Worm (Caenorhabditis elegans) whole organism, early embryonic: ENCODE measurements around the gene ZK353.9.

Source experiments
- B0310.2 ChIP-seq: sonication (generic microtip); optimal IDR thresholded peaks from 2 replicates; lab custom pipeline; 2016; ENCODE audit warnings: mild to moderate bottlenecking, missing genetic modification characterization, missing compliant biosample characterization
- F13C5.2 ChIP-seq: sonication (generic microtip); optimal IDR thresholded peaks from 2 replicates; lab custom pipeline; 2017; ENCODE audit warnings: mild to moderate bottlenecking, missing genetic modification characterization, inconsistent platforms, missing compliant biosample characterization
- aly-1 ChIP-seq: sonication (generic microtip); optimal IDR thresholded peaks from 2 replicates; lab custom pipeline; 2016; ENCODE audit warnings: missing genetic modification characterization, missing compliant biosample characterization
- ama-1 ChIP-seq: fragments of 150-350 bp; optimal IDR thresholded peaks from 2 replicates; lab custom pipeline; 2014
- ceh-13 ChIP-seq: fragments of 200-800 bp; sonication (Bioruptor generic); optimal IDR thresholded peaks from 2 replicates; lab custom pipeline; 2018; ENCODE audit warnings: mild to moderate bottlenecking, missing genetic modification characterization, missing compliant biosample characterization
- ceh-36 ChIP-seq: sonication (generic microtip); optimal IDR thresholded peaks from 2 replicates; lab custom pipeline; 2016; ENCODE audit warnings: missing genetic modification characterization, inconsistent platforms, missing compliant biosample characterization
- ets-7 ChIP-seq: sonication (generic microtip); optimal IDR thresholded peaks from 2 replicates; lab custom pipeline; 2016; ENCODE audit warnings: missing genotype, missing genetic modification characterization, missing compliant biosample characterization
- flt-1 ChIP-seq: fragments of 200-800 bp; sonication (Bioruptor generic); IDR thresholded peaks from 2 replicates; pipeline ENCODE4 v1.3.6; 2022; ENCODE audit warnings: missing genetic modification characterization, missing compliant biosample characterization
- hmbx-1 ChIP-seq: sonication (generic microtip); optimal IDR thresholded peaks from 2 replicates; lab custom pipeline; 2016; ENCODE audit warnings: mild to moderate bottlenecking, missing genetic modification characterization, missing compliant biosample characterization
- hmg-4 ChIP-seq: fragments of 200-800 bp; sonication (Bioruptor generic); optimal IDR thresholded peaks from 2 replicates; lab custom pipeline; 2018; ENCODE audit warnings: mild to moderate bottlenecking, missing genetic modification characterization, missing compliant biosample characterization
- hnd-1 ChIP-seq: sonication (generic microtip); optimal IDR thresholded peaks from 2 replicates; lab custom pipeline; 2016; ENCODE audit warnings: missing genetic modification characterization, missing compliant biosample characterization
- pes-1 ChIP-seq: fragments of 200-800 bp; sonication (Bioruptor generic); IDR thresholded peaks from 2 replicates; pipeline ENCODE4 v1.3.6; 2022; ENCODE audit warnings: missing genetic modification reagents, missing genetic modification characterization, missing compliant biosample characterization
- scrt-1 ChIP-seq: fragments of 200-800 bp; sonication (Bioruptor generic); IDR thresholded peaks from 2 replicates; pipeline ENCODE4 v1.3.6; 2022; ENCODE audit warnings: missing genetic modification characterization, missing compliant biosample characterization
- sea-1 ChIP-seq: fragments of 200-800 bp; sonication (Bioruptor generic); conservative IDR thresholded peaks from 2 replicates; pipeline ENCODE4 v1.3.6; 2022; ENCODE audit warnings: missing genetic modification characterization, missing compliant biosample characterization
- tbx-11 ChIP-seq: fragments of 200-800 bp; sonication (Bioruptor generic); IDR thresholded peaks from 2 replicates; pipeline ENCODE4 v1.3.6; 2022; ENCODE audit warnings: missing genetic modification characterization, missing compliant biosample characterization
- tbx-37 ChIP-seq: fragments of 200-800 bp; sonication (Bioruptor generic); conservative IDR thresholded peaks from 2 replicates; pipeline ENCODE4 v1.3.6; 2022; ENCODE audit warnings: missing genetic modification reagents, missing genetic modification characterization, missing compliant biosample characterization
- tra-4 ChIP-seq: sonication (generic microtip); optimal IDR thresholded peaks from 2 replicates; lab custom pipeline; 2017; ENCODE audit warnings: missing genetic modification characterization, missing compliant biosample characterization

Gene ZK353.9

DNA sequence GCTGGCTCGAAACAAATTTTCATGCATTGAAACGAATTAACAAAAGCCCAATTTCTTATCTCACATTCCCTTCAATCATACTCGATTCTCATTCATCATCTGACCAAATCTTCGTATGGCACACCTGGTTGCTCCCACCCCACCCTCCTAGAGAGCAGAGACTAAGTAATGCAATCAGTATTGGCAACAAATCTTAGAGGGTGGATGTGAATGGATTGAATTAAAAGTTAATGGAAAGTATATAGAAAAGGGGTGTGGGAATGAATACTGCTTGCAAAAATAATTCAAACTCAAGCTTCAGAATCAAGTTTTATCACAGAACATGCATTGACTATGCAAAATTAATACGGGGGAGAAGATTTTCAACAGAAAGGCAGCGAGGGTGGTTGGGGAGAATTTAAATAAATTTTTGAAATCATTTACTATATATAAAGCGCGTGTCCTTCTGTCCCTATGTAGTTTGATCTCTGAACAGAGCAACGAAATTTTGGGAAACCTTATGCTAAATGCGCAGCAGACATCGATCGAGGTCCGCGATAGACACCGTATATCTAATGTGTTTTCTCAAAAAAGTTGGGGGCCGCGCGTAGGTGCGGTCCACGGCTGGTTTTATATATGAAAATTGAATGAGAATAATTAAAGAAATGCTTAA lies 28.6 kb downstream of the ZK353.9 start:
- TF ChIP-seq F13C5.2 (tag; lab: Kevin White, UChicago) (no peak), sea-1 (GFP tag; lab: Robert Waterston, UW) (no peak), hmg-4 (no peak), hmbx-1 (no peak), tbx-11 (GFP tag; lab: Robert Waterston, UW) (no peak), ceh-36 (no peak)

DNA sequence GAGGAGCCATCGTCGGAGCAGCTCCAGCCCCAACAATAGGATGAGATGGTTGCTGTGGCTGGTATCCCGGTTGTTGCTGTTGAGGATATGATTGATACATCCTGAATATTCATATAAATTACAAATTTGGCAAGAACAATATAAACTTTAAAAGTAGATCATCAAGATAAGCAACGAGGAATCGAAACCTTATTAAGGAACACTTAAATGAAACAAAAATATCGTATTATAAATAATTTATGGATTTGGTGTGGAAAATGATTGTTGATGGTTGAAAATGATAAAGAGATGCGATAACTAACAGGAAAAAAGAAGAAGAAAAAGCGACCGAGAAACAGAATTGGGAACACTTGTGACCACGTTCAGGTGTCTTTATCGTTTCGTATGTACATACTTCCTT lies 30.0 kb downstream of the ZK353.9 start, which contains the start of gene pqn-96:
Gene pqn-96 (minus strand): TSS at position 101 of the 400 bp plus-strand sequence.
- TF ChIP-seq hnd-1 (tag; lab: Kevin White, UChicago) (no peak), scrt-1 (no peak), ets-7 (no peak), tbx-37 (no peak), flt-1 (GFP tag; lab: Robert Waterston, UW) (no peak), ceh-36 (no peak)

DNA sequence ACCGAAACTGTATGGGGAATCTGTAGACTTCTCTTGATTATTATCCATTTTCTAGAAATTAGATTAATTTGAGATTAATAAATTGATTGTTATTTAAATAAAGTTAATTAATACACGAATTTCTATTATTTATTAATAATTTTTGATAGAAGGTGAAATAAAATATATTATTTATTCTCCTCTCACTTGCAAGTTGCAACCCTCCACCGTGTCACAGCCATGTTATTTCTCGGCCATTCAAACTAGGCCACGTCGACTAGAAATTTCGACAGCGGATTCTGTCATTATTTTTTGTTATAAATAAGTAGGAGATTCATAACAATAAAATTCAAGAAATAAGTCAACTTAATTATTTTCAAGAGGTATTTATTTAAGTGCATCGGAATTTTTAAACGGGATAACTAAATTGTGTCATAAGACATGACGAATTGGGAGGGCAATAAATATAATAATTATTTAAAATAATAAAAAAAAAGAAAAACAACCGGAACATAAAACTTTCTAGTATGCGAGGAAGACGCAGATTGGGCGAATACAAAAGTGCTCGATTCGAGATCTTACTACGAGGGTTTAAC lies 34.3 kb downstream of the ZK353.9 start, which contains the start of gene ufbp-1:
Gene ufbp-1 (minus strand): TSS at position 51 of the 575 bp plus-strand sequence.
- 0 out of 2 replicates have a peak, but pooled peaks have one; percentile 17 for TF ChIP-seq sea-1 (GFP tag; lab: Robert Waterston, UW)
- TF ChIP-seq hnd-1 (tag; lab: Kevin White, UChicago), result no peak

DNA sequence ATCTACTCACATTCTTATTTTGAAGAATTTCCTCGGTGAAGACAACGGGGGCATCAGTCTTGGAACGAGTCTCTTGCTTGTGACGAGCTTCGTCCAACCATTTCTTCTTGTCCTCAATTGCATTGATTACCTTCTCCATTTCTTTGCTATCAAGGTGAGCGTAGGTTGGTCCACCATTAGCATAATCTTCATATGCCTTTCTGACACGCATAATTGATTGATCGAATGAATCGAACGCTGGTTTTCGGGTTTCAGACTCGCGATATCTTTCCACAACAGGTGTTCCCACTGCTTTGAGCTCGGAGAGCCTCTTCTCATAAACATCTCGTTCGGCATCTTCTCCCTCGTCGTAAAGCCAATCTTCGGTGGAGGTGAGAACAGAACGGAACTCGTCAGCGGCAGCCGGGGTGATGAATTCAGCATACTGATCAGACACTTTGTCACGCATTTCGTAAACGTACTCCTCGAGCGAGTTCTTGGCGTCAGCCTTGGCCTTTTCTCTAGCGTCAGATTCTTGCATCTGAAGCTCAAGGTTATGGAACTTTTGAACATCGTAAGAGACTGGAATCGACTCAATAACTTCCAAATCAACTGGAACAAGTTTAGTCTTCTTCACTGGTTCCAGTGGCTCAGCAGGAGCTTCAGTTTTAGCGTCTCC lies 35.3 kb downstream of the ZK353.9 start:
- no peak for TF ChIP-seq aly-1 (tag; lab: Kevin White, UChicago)
- no peak for TF ChIP-seq flt-1 (GFP tag; lab: Robert Waterston, UW)
- TF ChIP-seq ceh-36, result no peak
- no peak for TF ChIP-seq hnd-1 (tag; lab: Kevin White, UChicago)
- TF ChIP-seq ama-1, result no peak
- TF ChIP-seq ceh-13 (GFP tag; lab: Kevin White, UChicago), result no peak
- no peak for TF ChIP-seq pes-1 (GFP tag; lab: Robert Waterston, UW)
- TF ChIP-seq B0310.2 (tag; lab: Kevin White, UChicago), result no peak
- TF ChIP-seq tra-4 (tag; lab: Kevin White, UChicago), result no peak
- no peak for TF ChIP-seq F13C5.2 (tag; lab: Kevin White, UChicago)
- no peak for TF ChIP-seq scrt-1
- no peak for TF ChIP-seq hmg-4
- no peak for TF ChIP-seq sea-1 (GFP tag; lab: Robert Waterston, UW)
- TF ChIP-seq tbx-37, result no peak
- TF ChIP-seq tbx-11 (GFP tag; lab: Robert Waterston, UW), result no peak
- TF ChIP-seq hmbx-1, result no peak
- no peak for TF ChIP-seq ets-7

DNA sequence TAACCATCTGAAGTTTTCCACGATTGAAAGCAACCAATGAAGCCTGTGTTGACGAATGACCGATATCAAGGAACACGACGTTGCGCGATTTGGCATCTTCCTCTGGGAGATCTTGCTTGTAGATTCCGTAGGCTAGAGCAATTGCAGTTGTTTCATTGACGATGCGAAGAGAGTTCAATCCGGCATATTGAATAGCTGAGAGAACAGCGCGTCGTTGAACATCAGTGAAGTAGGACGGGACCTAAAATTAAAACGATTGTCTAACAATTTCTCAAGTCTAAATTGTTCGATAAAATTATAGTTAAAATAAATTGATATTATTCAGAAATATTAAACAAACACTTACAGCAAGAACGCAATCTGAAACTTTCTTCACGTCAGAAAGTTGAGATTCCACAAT lies 36.8 kb downstream of the ZK353.9 start:
- TF ChIP-seq ets-7, result no peak
- no peak for TF ChIP-seq hnd-1 (tag; lab: Kevin White, UChicago)
- no peak for TF ChIP-seq hmg-4
- TF ChIP-seq B0310.2 (tag; lab: Kevin White, UChicago), result no peak

DNA sequence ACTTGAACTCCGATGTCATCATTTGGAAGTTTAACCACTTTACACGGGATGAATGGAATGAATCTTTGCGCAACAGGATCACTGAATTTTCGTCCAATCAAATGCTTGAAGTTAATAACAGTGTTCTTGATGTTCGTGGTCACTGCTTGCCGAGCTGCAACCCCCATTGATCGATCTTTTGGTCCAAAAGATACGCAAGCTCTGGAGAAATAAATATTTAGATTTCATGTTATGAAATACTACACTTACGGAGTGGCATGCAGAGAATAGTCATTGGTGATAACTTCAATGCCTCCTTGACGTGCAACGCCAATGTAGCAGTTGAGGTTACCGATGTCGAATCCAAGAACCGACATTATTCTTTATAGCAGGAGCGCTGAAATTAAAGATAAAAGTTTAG lies 37.2 kb downstream of the ZK353.9 start, which contains the start of gene hsp-110:
Gene hsp-110 (minus strand): TSS at position 376 of the 400 bp plus-strand sequence.
- no peak for TF ChIP-seq ceh-36
- TF ChIP-seq ama-1, result peak; percentile 13

DNA sequence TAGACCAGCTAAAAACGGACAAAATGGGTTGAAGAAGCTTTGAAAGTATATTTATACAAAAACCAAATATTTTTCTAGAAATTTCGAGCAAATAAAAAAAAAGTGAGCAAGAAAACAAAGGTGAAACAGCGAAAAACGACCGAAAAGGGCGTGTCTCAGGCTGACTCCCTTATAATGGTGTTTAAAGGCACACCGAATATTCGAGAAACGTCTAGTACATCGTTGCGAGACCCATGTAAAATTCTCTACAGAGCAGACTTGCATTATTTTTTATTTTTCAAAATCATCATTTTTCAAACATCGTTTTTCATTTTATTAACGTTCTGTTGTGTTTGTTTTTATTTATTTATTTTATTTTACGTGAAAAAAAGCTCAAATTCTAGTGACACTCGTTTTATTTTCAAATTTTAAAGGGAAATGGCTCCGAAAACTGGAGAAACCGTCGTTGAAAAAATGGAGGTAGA lies 37.7 kb downstream of the ZK353.9 start, which contains the start of gene rpn-3:
Gene rpn-3 (plus strand): TSS at position 414 of the 464 bp plus-strand sequence.
- TF ChIP-seq aly-1 (tag; lab: Kevin White, UChicago) (no peak), F13C5.2 (tag; lab: Kevin White, UChicago) (peak; percentile 84), pes-1 (GFP tag; lab: Robert Waterston, UW) (0 out of 2 replicates have a peak, but pooled peaks have one; percentile 27)

DNA sequence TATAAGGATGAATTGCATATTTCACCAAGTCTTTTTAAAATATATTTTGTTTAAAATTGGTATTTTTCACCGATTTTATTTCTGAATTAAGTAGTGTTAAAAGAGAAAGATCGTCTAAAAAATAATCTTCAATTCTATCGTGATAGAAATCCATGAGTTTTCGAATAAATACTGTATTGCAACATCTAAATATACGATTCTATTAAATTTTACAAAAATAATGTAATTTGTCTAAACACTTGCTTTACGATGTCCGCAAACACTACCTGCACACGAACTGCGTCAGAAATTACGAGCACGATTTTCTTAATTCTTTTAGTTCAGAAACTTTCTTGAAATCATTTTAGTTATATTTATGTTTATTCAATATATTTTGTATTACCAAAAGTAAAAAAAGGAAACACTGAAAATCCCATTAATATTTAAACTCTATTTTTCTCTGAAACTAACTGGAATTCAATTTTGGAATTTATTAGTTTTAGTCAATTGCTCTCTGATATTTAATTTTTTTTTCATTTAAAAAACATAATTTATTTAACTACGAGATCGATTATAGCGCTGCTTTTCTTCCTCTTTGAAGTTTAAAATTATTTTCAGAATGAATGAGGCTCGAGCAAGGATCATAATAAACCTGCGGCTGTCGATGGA lies 40.0 kb downstream of the ZK353.9 start, which contains the start of gene mrpl-32:
Gene mrpl-32 (plus strand): TSS at position 598 of the 648 bp plus-strand sequence.
- no peak for TF ChIP-seq aly-1 (tag; lab: Kevin White, UChicago)
- no peak for TF ChIP-seq ama-1
- TF ChIP-seq scrt-1, result no peak
- no peak for TF ChIP-seq hnd-1 (tag; lab: Kevin White, UChicago)
- no peak for TF ChIP-seq tbx-11 (GFP tag; lab: Robert Waterston, UW)
- no peak for TF ChIP-seq tbx-37
- TF ChIP-seq pes-1 (GFP tag; lab: Robert Waterston, UW), result no peak
- no peak for TF ChIP-seq hmg-4
- no peak for TF ChIP-seq ceh-13 (GFP tag; lab: Kevin White, UChicago)
- TF ChIP-seq flt-1 (GFP tag; lab: Robert Waterston, UW), result no peak
